Fruit fly (Drosophila melanogaster): Measurements from ENCODE around the gene kkv.

The kkv gene

dm6 chr3R:5392621-5393020 is at the start of gene kkv:
Gene kkv (minus strand): TSS chr3R:5392866.
- no peak for TF ChIP-seq CG7368 (GFP tag; optimal IDR thresholded peaks at IDR 0.05)
- peak; percentile 39; the same call in 1 of the 3 replicates for TF ChIP-seq eg (GFP tag; IDR thresholded peaks at IDR 0.05)

- TF ChIP-seq vri (GFP tag; optimal IDR thresholded peaks at IDR 0.05) (no peak), fkh (GFP tag; optimal IDR thresholded peaks at IDR 0.05) (peak; percentile 65), Sox14 (GFP tag; optimal IDR thresholded peaks at IDR 0.05) (peak; percentile 24)
These were observed 46.1 kb upstream of the kkv start for dm6 chr3R:5438750-5439149.

- TF ChIP-seq net (GFP tag; optimal IDR thresholded peaks at IDR 0.05), result no peak
- no peak for TF ChIP-seq Hr39 (GFP tag; optimal IDR thresholded peaks at IDR 0.05)
- TF ChIP-seq svp (GFP tag), result no peak
- no peak for TF ChIP-seq Smox (GFP tag; optimal IDR thresholded peaks at IDR 0.05)
- TF ChIP-seq CG7368 (GFP tag; optimal IDR thresholded peaks at IDR 0.05), result no peak
- TF ChIP-seq CG4318 (GFP tag; optimal IDR thresholded peaks at IDR 0.05), result no peak
These were observed 37.1 kb upstream of the kkv start for dm6 chr3R:5429786-5430185.

- TF ChIP-seq CG6854 (GFP tag; optimal IDR thresholded peaks at IDR 0.05), result no peak
- no peak for TF ChIP-seq CG6792 (GFP tag; optimal IDR thresholded peaks at IDR 0.05)
- no peak for TF ChIP-seq dsx (GFP tag; optimal IDR thresholded peaks at IDR 0.05; ENCODE audit: poor library complexity, severe bottlenecking)
- no peak for TF ChIP-seq CG7368 (GFP tag; optimal IDR thresholded peaks at IDR 0.05)
- TF ChIP-seq net (GFP tag; optimal IDR thresholded peaks at IDR 0.05), result no peak
- no peak for TF ChIP-seq vri (GFP tag; optimal IDR thresholded peaks at IDR 0.05)
- TF ChIP-seq fd85E (GFP tag; optimal IDR thresholded peaks at IDR 0.05), result no peak
- no peak for TF ChIP-seq CG3919 (GFP tag; optimal IDR thresholded peaks at IDR 0.05)
- no peak for TF ChIP-seq svp (GFP tag)
- no peak for TF ChIP-seq Sox102F (GFP tag; optimal IDR thresholded peaks at IDR 0.05)
- TF ChIP-seq acj6 (GFP tag; optimal IDR thresholded peaks at IDR 0.05), result no peak
- TF ChIP-seq eg (GFP tag; IDR thresholded peaks at IDR 0.05), result no peak
- no peak for TF ChIP-seq CG6276 (GFP tag; optimal IDR thresholded peaks at IDR 0.05)
- no peak for TF ChIP-seq CG11294 (GFP tag; IDR thresholded peaks at IDR 0.05)
- no peak for TF ChIP-seq fkh (GFP tag; optimal IDR thresholded peaks at IDR 0.05)
- no peak for TF ChIP-seq esn (GFP tag; optimal IDR thresholded peaks at IDR 0.05)
- TF ChIP-seq Lpt (GFP tag; optimal IDR thresholded peaks at IDR 0.05), result no peak
These were observed 34.5 kb upstream of the kkv start, which contains the start of gene CG12147 for dm6 chr3R:5427157-5427556. Gene CG12147 (minus strand): TSS chr3R:5427257.

dm6 chr3R:5422123-5422522 is 29.5 kb upstream of the kkv start:
- TF ChIP-seq vri (GFP tag; optimal IDR thresholded peaks at IDR 0.05) (no peak), fd85E (GFP tag; optimal IDR thresholded peaks at IDR 0.05) (no peak), Sox15 (GFP tag; optimal IDR thresholded peaks at IDR 0.05) (no peak), CG11902 (GFP tag; optimal IDR thresholded peaks at IDR 0.05) (no peak), Ets21C (GFP tag; optimal IDR thresholded peaks at IDR 0.05) (no peak), CG3919 (GFP tag; optimal IDR thresholded peaks at IDR 0.05) (peak; percentile 35), Hr39 (GFP tag; optimal IDR thresholded peaks at IDR 0.05) (no peak), CG8632 (GFP tag; optimal IDR thresholded peaks at IDR 0.05) (no peak), CG31627 (GFP tag; optimal IDR thresholded peaks at IDR 0.05) (no peak), fkh (GFP tag; optimal IDR thresholded peaks at IDR 0.05) (no peak), topi (GFP tag; optimal IDR thresholded peaks at IDR 0.05) (peak; percentile 56), Ets96B (tag; optimal IDR thresholded peaks at IDR 0.05) (no peak), CG10631 (GFP tag; optimal IDR thresholded peaks at IDR 0.05) (no peak), CG4318 (GFP tag; optimal IDR thresholded peaks at IDR 0.05) (peak; percentile 26), CG6792 (GFP tag; optimal IDR thresholded peaks at IDR 0.05) (no peak), CG16779 (tag; optimal IDR thresholded peaks at IDR 0.05) (no peak), Gug (GFP tag; IDR thresholded peaks at IDR 0.05) (no peak), Smox (GFP tag; optimal IDR thresholded peaks at IDR 0.05) (peak; percentile 16), CG6854 (GFP tag; optimal IDR thresholded peaks at IDR 0.05) (no peak), CG8319 (GFP tag; optimal IDR thresholded peaks at IDR 0.05) (no peak), Hr4 (GFP tag; optimal IDR thresholded peaks at IDR 0.05) (peak; percentile 62), Eip75B (GFP tag; optimal IDR thresholded peaks at IDR 0.05) (no peak), cyc (GFP tag; optimal IDR thresholded peaks at IDR 0.05) (no peak), CG3032 (tag; optimal IDR thresholded peaks at IDR 0.05) (no peak), fd59A (GFP tag; optimal IDR thresholded peaks at IDR 0.05) (no peak), dac (GFP tag; optimal IDR thresholded peaks at IDR 0.05) (no peak), CG34406 (GFP tag; optimal IDR thresholded peaks at IDR 0.05) (peak; percentile 8), salr (GFP tag; optimal IDR thresholded peaks at IDR 0.05) (no peak), ss (GFP tag; optimal IDR thresholded peaks at IDR 0.05) (no peak), CG7368 (GFP tag; optimal IDR thresholded peaks at IDR 0.05) (no peak), CG11762 (GFP tag; optimal IDR thresholded peaks at IDR 0.05; ENCODE audit: insufficient read depth) (no peak), acj6 (GFP tag; optimal IDR thresholded peaks at IDR 0.05) (peak; percentile 29), Sox102F (GFP tag; optimal IDR thresholded peaks at IDR 0.05) (peak; percentile 20), CG6276 (GFP tag; optimal IDR thresholded peaks at IDR 0.05) (peak; percentile 31)

Data from whole organism, prepupa.